Worm (Caenorhabditis elegans): ENCODE results near the gene ckb-2.

ckb-2 gene

DNA sequence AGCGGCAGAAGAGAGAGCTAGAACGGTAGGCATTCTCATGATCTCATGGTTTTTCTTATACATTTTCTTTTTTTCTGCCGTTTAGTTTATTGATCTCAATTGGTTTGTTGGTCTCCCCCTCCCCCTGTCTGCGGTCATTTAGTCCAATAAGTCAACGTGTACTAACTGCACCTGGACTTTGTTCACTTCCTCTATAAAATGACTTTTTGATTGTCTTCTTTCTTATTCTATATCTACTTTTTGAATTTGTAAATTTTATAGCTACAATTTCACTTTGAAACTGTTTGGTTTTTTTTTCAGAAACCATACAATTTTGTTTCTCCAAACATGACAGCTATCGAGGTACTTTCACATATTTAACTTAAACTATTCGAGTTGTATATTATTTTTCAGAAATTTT, at the start of gene ckb-2:
Gene ckb-2 (plus strand): TSS at position 301 of the 400 bp plus-strand sequence.
- TF ChIP-seq unc-62 (GFP tag; optimal IDR thresholded peaks at IDR 0.05) = no peak

DNA sequence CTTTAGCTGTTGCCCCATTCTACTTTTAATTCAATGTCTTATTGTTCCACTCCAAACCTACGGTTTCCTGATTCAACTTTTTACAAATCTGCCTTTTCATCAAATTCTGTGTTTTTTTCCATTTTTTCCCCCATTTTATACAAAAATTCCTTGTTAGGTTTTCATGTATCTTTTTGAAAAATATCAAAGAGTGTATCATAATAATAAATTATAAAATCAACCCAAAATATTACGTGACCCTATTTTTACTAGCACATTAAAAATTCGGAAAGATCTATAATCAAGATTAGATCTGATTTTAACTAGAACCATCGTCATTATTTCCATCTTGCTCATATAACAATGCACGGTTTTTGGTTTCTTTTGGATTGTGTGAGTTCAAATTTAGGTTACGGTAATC, 47.6 kb upstream of the ckb-2 start, which contains the start of gene H38K22.6:
Gene H38K22.6 (plus strand): TSS at position 301 of the 400 bp plus-strand sequence.
- no peak for TF ChIP-seq unc-62 (GFP tag; optimal IDR thresholded peaks at IDR 0.05)

DNA sequence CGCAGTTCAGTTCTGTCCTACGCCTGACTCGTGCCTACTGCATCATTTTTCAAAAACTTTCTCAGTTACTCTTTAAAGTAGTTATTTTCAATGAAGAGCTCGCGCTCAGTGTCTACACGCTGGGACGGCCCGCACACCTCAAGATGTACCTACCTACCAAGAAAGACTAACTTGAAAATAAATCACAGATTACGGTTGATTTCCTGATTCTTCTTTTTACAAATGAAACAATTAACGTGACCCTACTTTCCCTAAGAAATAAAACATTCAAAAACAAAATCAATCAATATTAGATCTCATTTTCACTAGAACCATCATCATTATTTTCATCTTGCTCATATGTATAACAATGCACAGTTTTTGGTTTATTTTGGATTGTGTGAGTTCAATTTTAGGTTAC, 46.4 kb upstream of the ckb-2 start, which contains the start of gene H38K22.7:
Gene H38K22.7 (plus strand): TSS at position 301 of the 400 bp plus-strand sequence.
- no peak for TF ChIP-seq unc-62 (GFP tag; optimal IDR thresholded peaks at IDR 0.05)

DNA sequence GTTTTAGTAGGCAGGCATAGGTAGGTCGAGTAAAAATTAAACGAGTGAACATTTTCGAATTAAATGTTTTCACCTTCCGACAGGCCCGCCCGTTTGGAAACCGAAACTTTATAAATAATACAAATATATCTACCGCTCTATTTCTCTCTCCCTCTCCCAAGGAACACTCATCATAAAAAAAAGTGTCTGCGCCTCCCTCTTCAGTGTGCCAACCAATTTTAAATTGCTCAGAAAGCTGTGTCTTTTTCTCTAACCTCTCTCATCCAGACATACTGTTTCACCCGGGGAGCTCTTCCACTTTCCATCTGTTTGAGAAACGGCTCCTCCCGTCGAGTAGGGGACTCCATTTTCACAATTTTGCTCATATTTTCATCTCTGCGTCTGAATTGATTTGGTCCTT, 44.6 kb upstream of the ckb-2 start:
- no peak for TF ChIP-seq unc-62 (GFP tag; optimal IDR thresholded peaks at IDR 0.05)

DNA sequence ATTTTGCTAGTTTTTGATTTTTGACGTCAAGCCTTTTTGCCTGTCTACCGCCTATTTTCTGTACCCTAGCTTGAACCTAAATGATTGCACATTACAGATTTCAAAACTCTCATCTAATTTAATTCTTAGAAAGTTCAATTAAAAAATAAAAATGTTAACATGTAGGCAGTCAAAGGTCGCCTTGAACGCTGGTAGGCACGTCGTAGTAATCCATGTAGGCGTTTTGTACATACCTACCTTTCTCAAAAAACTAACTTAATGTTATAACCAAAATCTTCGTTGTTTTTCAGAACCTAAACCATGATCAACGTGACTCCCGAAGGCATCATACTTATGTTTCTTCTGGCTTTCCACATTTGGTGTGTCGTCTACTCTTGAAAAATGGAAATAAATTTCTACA, 43.9 kb upstream of the ckb-2 start, which contains the start of gene H38K22.9:
Gene H38K22.9 (plus strand): TSS at position 301 of the 400 bp plus-strand sequence.
- no peak for TF ChIP-seq unc-62 (GFP tag; optimal IDR thresholded peaks at IDR 0.05)

DNA sequence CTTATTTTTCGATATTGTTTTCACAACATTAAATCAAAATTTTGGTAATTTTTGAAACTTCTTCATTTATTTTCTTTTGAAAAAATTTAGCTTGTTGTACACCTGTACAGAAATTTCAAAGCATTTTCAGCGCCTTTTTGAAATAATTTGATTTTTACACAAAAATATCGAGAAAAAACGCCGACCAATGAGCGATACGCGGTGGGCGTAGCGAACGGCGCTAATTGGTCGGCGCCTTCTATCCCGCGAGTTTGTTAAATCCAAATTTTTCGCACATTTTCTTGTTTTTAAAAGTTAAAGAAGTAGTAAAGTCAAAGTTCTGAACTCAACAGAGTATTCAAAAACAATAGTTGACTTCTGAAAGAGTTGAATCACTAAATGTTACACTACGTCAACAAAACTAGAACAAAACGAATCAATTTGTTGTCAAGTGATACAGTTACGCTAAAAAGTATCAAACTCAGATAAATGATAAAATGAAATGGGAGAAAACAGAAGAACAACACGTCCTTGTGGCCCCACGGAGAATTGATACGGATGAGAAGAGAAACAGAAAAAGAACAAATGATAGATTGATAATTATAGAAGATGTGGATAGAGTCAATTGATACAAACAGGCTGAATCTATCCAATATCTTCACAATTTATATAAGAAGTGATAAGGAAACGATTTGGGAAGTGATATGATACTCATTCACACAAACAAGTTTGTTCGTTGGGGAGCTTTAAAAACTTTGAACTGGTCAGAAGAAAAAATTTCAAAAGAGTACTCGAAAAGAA, 39.4 kb upstream of the ckb-2 start:
- no peak for TF ChIP-seq unc-62 (GFP tag; optimal IDR thresholded peaks at IDR 0.05)

DNA sequence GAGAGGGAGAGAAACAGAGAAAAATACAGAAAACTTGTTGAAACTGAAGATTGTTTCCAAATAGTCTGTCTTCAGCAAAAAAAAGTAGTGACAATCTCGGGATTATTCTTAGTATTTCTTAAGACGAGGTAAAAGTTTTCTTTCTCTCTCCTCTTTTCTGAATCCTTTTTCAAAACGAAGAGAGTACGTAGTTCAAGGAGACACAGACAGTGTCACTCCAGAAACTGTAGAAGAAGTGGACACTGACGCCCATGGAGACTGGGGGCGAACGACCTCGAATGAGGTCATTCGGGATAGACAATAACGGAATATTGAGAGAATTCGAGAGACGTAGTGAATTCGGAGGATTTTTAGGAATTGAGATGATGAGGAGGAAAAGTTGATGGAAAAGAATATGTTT, 36.8 kb upstream of the ckb-2 start, which contains the start of gene gly-6:
Gene gly-6 (minus strand): TSS at position 245 of the 400 bp plus-strand sequence.
- TF ChIP-seq unc-62 (GFP tag; optimal IDR thresholded peaks at IDR 0.05) = no peak

DNA sequence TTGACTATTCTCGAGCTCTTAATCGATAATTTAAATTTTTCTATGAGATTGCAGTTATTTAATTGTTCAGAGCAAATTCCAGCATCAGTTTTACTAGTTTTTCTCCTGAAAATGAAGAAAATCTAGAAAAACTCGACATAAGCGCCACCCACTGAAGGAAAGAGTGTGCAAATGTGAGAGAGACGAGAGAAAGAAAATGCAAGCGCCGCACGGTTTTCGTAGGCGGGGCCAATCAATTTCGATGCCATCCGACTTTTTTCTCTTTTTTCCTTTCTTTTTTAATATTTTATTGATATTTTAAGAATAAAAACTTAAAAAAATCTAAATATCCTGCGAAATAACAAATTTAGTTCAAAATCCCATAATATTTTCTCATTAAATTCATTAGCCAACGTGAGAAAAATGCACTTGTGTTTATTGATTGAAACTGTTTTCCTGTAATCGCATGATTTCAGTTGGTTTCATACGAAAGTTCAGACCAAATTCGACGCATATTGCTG, 35.2 kb upstream of the ckb-2 start, which contains the start of gene cdk-12:
Gene cdk-12 (plus strand): TSS at position 450 of the 500 bp plus-strand sequence.
- no peak for TF ChIP-seq unc-62 (GFP tag; optimal IDR thresholded peaks at IDR 0.05)

DNA sequence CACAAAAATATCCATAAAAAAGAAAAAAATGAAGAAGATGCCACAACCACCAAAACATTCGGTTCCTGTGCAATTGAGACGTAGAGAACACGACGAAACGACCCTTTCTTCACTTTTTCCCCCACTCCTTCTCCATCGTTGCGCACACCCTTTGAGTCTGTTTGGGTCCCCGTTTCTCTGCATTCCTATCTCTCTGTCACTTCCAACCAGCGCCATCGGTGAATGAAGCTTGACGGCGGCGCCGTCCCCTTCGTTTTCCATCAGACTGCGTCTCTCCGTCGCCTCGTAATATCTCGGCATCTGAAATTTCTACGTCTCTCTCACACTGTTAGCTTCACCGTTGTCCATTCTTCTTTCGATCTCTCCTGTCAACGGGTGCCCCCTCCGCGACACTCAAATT, 32.1 kb upstream of the ckb-2 start:
- no peak for TF ChIP-seq unc-62 (GFP tag; optimal IDR thresholded peaks at IDR 0.05)

DNA sequence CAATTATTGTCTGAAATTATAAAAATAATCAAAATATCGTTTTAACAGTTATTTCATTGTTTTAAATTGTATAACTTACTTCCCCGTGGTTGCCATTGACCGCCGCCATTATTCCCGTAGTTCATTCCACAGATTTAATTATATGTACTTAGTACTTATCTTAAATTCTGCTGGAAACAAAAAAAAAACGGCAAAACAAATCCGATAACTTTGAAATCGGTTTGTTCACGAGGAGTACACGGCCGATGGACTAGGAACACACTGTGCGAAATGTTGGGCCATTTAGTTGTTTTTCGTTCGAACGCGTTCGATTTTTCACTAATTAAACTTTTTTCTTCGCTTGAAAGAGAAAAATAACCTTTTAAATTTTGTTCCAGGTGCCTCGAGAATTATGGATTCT, 24.7 kb upstream of the ckb-2 start, which contains the start of the genes B0285.3 and lcmt-1:
Gene B0285.3 (minus strand): TSS at position 267 of the 400 bp plus-strand sequence.
Gene lcmt-1 (plus strand): TSS at position 377 of the 400 bp plus-strand sequence.
- no peak for TF ChIP-seq unc-62 (GFP tag; optimal IDR thresholded peaks at IDR 0.05)

DNA sequence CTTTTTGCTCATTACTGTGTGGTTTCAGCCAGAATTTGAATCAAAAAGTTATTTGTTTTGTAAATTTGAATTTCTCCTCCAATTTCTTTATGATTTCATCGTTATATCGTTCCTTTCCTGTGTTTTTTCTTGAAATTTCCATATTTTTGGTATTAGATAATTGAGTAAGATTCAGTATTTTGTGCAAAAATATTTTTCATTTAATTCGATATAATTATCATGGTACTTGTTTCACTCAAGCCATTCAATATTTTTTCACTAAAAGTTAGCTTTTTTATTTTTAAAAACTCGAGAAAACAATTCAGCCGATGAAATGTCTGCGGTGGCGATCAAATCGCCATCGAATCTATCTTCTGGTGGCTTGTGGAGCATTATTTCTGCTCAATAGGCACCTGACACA, 22.7 kb upstream of the ckb-2 start, which contains the start of gene hse-5:
Gene hse-5 (plus strand): TSS at position 301 of the 400 bp plus-strand sequence.
- TF ChIP-seq unc-62 (GFP tag; optimal IDR thresholded peaks at IDR 0.05) = no peak

DNA sequence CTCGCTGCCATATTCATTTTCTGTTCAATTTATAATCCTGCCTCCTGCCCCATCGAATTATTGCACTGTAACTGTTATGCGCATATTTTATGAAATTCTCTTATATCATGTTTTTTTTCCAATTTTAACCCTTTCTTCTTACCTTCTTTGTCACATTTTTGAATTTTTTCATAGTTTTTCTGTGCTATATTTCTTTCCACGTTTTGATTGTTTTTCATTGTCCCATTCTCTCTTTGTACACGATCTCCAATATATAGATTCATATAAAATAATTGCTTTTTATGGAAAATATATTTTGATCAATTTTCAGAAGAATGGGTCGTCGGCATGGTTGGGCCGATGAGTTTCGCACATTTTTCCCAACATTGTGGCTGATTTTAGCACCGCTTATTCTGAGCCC, 17.9 kb upstream of the ckb-2 start, which contains the start of gene B0285.6:
Gene B0285.6 (plus strand): TSS at position 301 of the 400 bp plus-strand sequence.
- no peak for TF ChIP-seq unc-62 (GFP tag; optimal IDR thresholded peaks at IDR 0.05)

DNA sequence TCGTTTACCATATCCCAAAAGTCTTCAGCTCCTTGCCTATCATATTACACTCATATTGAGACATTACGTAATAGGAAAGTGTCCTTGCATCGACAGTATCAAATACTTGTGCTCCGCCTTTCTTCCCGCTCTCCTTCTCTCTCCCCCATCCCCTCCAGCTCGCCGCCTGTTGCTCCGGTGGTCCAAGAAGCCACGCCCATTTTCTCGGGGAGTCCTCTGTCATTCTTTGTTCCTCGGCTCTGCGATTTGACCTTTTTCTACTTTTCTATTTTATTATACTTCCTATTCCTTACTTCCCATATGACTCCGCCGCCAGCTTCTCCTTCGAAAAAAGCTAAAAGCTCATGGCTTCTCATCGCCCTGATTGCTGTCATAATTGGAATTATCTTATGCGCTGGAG, 11.4 kb upstream of the ckb-2 start, which contains the start of gene mnp-1:
Gene mnp-1 (plus strand): TSS at position 211 of the 400 bp plus-strand sequence.
- TF ChIP-seq unc-62 (GFP tag; optimal IDR thresholded peaks at IDR 0.05) = no peak

DNA sequence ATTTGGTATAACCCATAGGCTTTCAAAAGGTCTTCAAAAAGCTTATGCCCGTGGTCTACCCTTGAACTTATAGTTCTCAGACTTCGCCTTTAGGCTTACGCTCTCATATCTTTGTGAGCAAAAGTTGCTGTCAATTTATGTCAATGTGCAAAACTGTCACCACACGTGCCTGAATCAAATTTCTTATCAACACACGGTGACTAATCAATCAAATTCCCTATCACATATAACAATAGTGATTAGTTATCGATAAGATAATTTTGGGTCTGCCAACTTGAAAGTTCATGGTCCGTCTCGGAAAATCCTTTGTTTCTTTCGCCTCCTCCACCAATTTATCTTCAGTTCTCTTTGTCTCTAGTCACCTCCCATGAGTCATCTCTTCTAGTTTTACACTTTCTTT, 10.3 kb upstream of the ckb-2 start:
- no peak for TF ChIP-seq unc-62 (GFP tag; optimal IDR thresholded peaks at IDR 0.05)

DNA sequence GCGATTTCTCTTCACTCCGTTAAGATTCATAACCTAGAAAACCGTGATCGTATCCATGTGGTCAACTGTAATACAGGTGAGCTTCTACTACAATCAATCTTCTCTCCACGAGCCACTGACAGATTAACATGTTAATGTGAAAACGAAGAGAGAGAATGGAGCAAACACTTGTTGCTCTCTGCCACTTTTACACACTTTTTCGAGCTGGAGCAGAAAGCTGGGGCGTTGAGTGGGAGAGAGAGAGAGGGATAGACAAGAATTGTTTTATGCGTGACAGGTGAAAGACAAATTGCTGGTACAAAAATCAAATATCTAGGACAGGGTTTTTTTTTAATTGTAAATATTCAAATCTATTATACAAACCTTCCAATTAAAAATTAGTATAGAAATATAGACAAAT, 9.4 kb upstream of the ckb-2 start:
- TF ChIP-seq unc-62 (GFP tag; optimal IDR thresholded peaks at IDR 0.05) = no peak

DNA sequence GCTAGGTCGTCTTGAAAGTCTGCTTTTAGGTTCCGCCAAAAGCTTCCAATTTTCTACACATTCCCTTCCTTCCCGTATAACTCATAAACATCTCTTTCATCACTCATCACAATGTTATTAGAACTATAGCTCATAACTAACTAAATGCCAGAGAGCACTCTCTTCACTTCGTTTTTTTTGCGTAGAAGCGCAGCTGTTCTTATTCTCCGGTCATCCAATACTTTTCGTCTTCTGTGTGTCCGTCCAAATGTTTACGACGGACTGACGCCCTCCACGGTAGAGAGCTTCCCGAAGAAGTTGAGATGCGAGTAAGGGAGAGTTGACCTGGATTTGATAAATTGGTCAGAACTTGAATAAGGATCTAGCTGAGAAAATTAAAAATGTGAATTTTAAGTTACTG, 8.5 kb upstream of the ckb-2 start:
- TF ChIP-seq unc-62 (GFP tag; optimal IDR thresholded peaks at IDR 0.05) = no peak

DNA sequence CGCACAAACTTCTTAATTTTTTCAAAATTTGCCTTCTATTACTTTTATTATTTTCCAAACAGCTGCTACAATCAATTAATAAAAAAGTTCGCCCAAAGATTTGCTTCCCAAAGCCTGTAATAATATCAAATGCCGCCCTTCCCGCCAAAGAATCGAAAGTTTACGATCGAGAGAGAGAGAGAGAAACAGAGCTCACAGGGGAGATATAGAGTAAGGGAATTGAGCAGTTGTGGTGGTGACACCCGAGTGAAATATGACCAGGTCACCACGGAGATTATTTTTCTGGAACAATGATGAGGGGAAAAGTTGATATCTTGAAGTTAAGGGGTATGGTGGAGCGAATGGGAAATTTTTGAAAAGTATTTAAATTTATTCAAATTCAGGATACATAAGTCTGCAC, 7.8 kb upstream of the ckb-2 start:
- TF ChIP-seq unc-62 (GFP tag; optimal IDR thresholded peaks at IDR 0.05) = no peak
